Worm (Caenorhabditis elegans): Measurements from ENCODE around the gene F21C10.13.
A peak's percentile ranks its signal among the peaks of the same experiment; 100 is the strongest.

F21C10.13 gene

ce11 chrV:9109281-9109680 is 12.8 kb upstream of the F21C10.13 start, which contains the start of gene pqn-31:
pqn-31 (plus strand) TSS chrV:9109581.
- peak; percentile 37 for TF ChIP-seq pha-4 (tag; optimal IDR thresholded peaks at IDR 0.05)
- TF ChIP-seq nhr-25 (tag; optimal IDR thresholded peaks at IDR 0.05), result no peak

ce11 chrV:9111957-9112356 is 10.1 kb upstream of the F21C10.13 start:
- TF ChIP-seq pha-4 (tag; optimal IDR thresholded peaks at IDR 0.05) (no peak), fkh-10 (GFP tag; optimal IDR thresholded peaks at IDR 0.05) (no peak), jun-1 (tag; optimal IDR thresholded peaks at IDR 0.05) (no peak), nhr-28 (tag; optimal IDR thresholded peaks at IDR 0.05) (no peak), nhr-67 (tag; optimal IDR thresholded peaks at IDR 0.05) (no peak), ceh-16 (tag; optimal IDR thresholded peaks at IDR 0.05) (no peak), mdl-1 (tag; optimal IDR thresholded peaks at IDR 0.05) (no peak), daf-12 (tag; optimal IDR thresholded peaks at IDR 0.05) (no peak), nhr-12 (tag; optimal IDR thresholded peaks at IDR 0.05) (no peak), ZK546.5 (tag; optimal IDR thresholded peaks at IDR 0.05) (no peak), egl-27 (tag; optimal IDR thresholded peaks at IDR 0.05) (no peak), nhr-77 (tag; optimal IDR thresholded peaks at IDR 0.05) (no peak), ztf-4 (tag; optimal IDR thresholded peaks at IDR 0.05) (no peak), elt-2 (tag; optimal IDR thresholded peaks at IDR 0.05) (no peak), fos-1 (tag; optimal IDR thresholded peaks at IDR 0.05) (no peak)

- TF ChIP-seq nhr-25 (tag; optimal IDR thresholded peaks at IDR 0.05) (no peak), ztf-4 (tag; optimal IDR thresholded peaks at IDR 0.05) (no peak), nhr-12 (tag; optimal IDR thresholded peaks at IDR 0.05) (no peak), fkh-10 (GFP tag; optimal IDR thresholded peaks at IDR 0.05) (no peak), eor-1 (tag; optimal IDR thresholded peaks at IDR 0.05) (no peak), egl-5 (tag; optimal IDR thresholded peaks at IDR 0.05) (no peak), ceh-16 (tag; optimal IDR thresholded peaks at IDR 0.05) (no peak), ama-1 (optimal IDR thresholded peaks at IDR 0.05) (no peak), pqm-1 (tag; optimal IDR thresholded peaks at IDR 0.05) (no peak), egl-27 (tag; optimal IDR thresholded peaks at IDR 0.05) (no peak), nhr-77 (tag; optimal IDR thresholded peaks at IDR 0.05) (no peak), lin-39 (tag; optimal IDR thresholded peaks at IDR 0.05) (no peak), jun-1 (tag; optimal IDR thresholded peaks at IDR 0.05) (no peak), pha-4 (tag; optimal IDR thresholded peaks at IDR 0.05) (no peak), tbx-2 (tag; optimal IDR thresholded peaks at IDR 0.05) (no peak), skn-1 (tag; optimal IDR thresholded peaks at IDR 0.05) (no peak), aly-2 (tag; optimal IDR thresholded peaks at IDR 0.05) (no peak)
Measured at ce11 chrV:9112467-9112866, 9.6 kb upstream of the F21C10.13 start, which contains the start of gene F21C10.7. F21C10.7 (plus strand) TSS chrV:9112767.

- TF ChIP-seq snpc-4 (tag; optimal IDR thresholded peaks at IDR 0.05) (no peak), pqm-1 (tag; optimal IDR thresholded peaks at IDR 0.05) (peak; percentile 26)
Measured at ce11 chrV:9123186-9123585, 1.1 kb downstream of the F21C10.13 start, which contains the start of gene F21C10.11. F21C10.11 (plus strand) TSS chrV:9123486.

- no peak for TF ChIP-seq fos-1 (tag; optimal IDR thresholded peaks at IDR 0.05)
- TF ChIP-seq nfya-1 (tag; optimal IDR thresholded peaks at IDR 0.05; ENCODE audit: insufficient read depth), result no peak
- TF ChIP-seq aly-2 (tag; optimal IDR thresholded peaks at IDR 0.05), result no peak
- TF ChIP-seq lsy-12 (tag; optimal IDR thresholded peaks at IDR 0.05), result no peak
- no peak for TF ChIP-seq hmg-11 (tag; optimal IDR thresholded peaks at IDR 0.05)
- TF ChIP-seq elt-2 (tag; optimal IDR thresholded peaks at IDR 0.05), result no peak
- no peak for TF ChIP-seq mml-1 (tag; optimal IDR thresholded peaks at IDR 0.05)
- TF ChIP-seq nhr-43 (tag; optimal IDR thresholded peaks at IDR 0.05; ENCODE audit: poor library complexity, severe bottlenecking), result no peak
- TF ChIP-seq ceh-9 (tag; optimal IDR thresholded peaks at IDR 0.05), result no peak
- no peak for TF ChIP-seq ztf-11 (tag; optimal IDR thresholded peaks at IDR 0.05)
- TF ChIP-seq fkh-2 (tag; optimal IDR thresholded peaks at IDR 0.05), result no peak
- TF ChIP-seq lin-39 (tag; optimal IDR thresholded peaks at IDR 0.05), result no peak
Measured at ce11 chrV:9124180-9124579, 2.1 kb downstream of the F21C10.13 start, which contains the start of gene F21C10.6. F21C10.6 (plus strand) TSS chrV:9124480.

- no peak for TF ChIP-seq ceh-82 (tag; optimal IDR thresholded peaks at IDR 0.05)
- no peak for TF ChIP-seq nhr-237 (tag; optimal IDR thresholded peaks at IDR 0.05)
- no peak for TF ChIP-seq nhr-76 (tag; optimal IDR thresholded peaks at IDR 0.05)
- TF ChIP-seq elt-1 (tag; optimal IDR thresholded peaks at IDR 0.05), result no peak
- TF ChIP-seq mml-1 (tag; optimal IDR thresholded peaks at IDR 0.05), result no peak
- TF ChIP-seq lsy-12 (tag; optimal IDR thresholded peaks at IDR 0.05), result no peak
- TF ChIP-seq fkh-10 (GFP tag; optimal IDR thresholded peaks at IDR 0.05), result no peak
- no peak for TF ChIP-seq egl-27 (tag; optimal IDR thresholded peaks at IDR 0.05)
- TF ChIP-seq ceh-28 (tag; optimal IDR thresholded peaks at IDR 0.05), result no peak
- TF ChIP-seq fkh-2 (tag; optimal IDR thresholded peaks at IDR 0.05), result no peak
- TF ChIP-seq lin-15B (tag; optimal IDR thresholded peaks at IDR 0.05), result no peak
- TF ChIP-seq ceh-16 (tag; optimal IDR thresholded peaks at IDR 0.05), result no peak
- TF ChIP-seq ztf-11 (tag; optimal IDR thresholded peaks at IDR 0.05), result no peak
- TF ChIP-seq ZK546.5 (tag; optimal IDR thresholded peaks at IDR 0.05), result no peak
- no peak for TF ChIP-seq lin-39 (tag; optimal IDR thresholded peaks at IDR 0.05)
- no peak for TF ChIP-seq nhr-77 (tag; optimal IDR thresholded peaks at IDR 0.05)
- no peak for TF ChIP-seq tbx-2 (tag; optimal IDR thresholded peaks at IDR 0.05)
- no peak for TF ChIP-seq ama-1 (optimal IDR thresholded peaks at IDR 0.05)
- no peak for TF ChIP-seq elt-2 (tag; optimal IDR thresholded peaks at IDR 0.05)
- no peak for TF ChIP-seq nhr-67 (tag; optimal IDR thresholded peaks at IDR 0.05)
Measured at ce11 chrV:9125345-9125744, 3.2 kb downstream of the F21C10.13 start, which contains the start of gene F21C10.5. F21C10.5 (plus strand) TSS chrV:9125645.
